Worm (Caenorhabditis elegans): ENCODE results near the gene F46C5.10.

ce11 chrII:8853238-8853637, 34.4 kb upstream of the F46C5.10 start:
- TF ChIP-seq grh-1 (GFP tag; IDR thresholded peaks at IDR 0.05) = no peak
- TF ChIP-seq mdl-1 (tag; optimal IDR thresholded peaks at IDR 0.05) = no peak
- no peak for TF ChIP-seq unc-62 (GFP tag; optimal IDR thresholded peaks at IDR 0.05)
- TF ChIP-seq nhr-77 (tag; optimal IDR thresholded peaks at IDR 0.05) = no peak
- no peak for TF ChIP-seq hlh-17 (GFP tag; optimal IDR thresholded peaks at IDR 0.05; ENCODE audit: borderline replicate concordance)
- no peak for TF ChIP-seq egl-13 (tag; optimal IDR thresholded peaks at IDR 0.05)
- TF ChIP-seq pqm-1 (tag; optimal IDR thresholded peaks at IDR 0.05) = no peak
- no peak for TF ChIP-seq unc-30 (tag; optimal IDR thresholded peaks at IDR 0.05)
- TF ChIP-seq ztf-4 (tag; optimal IDR thresholded peaks at IDR 0.05) = no peak
- TF ChIP-seq aha-1 (tag; optimal IDR thresholded peaks at IDR 0.05) = no peak
- TF ChIP-seq lin-14 (GFP tag; optimal IDR thresholded peaks at IDR 0.05) = no peak

Measured in whole organism, L1 larva.